Worm (Caenorhabditis elegans): ENCODE results near the gene M163.9.
A peak's percentile ranks its signal among the peaks of the same experiment; 100 is the strongest.

- no peak for TF ChIP-seq mab-5 (tag; optimal IDR thresholded peaks at IDR 0.05)
- TF ChIP-seq ceh-43 (GFP tag; optimal IDR thresholded peaks at IDR 0.05): no peak
- TF ChIP-seq lin-13 (tag; optimal IDR thresholded peaks at IDR 0.05): no peak
- TF ChIP-seq cnd-1 (tag; optimal IDR thresholded peaks at IDR 0.05): peak; percentile 55
Measured at ce11 chrX:14491103-14491502, 21.7 kb downstream of the M163.9 start.
